Fruit fly (Drosophila melanogaster) whole organism, embryonic: ENCODE data around the gene CG9903.

Source experiments
- Adf1 ChIP-seq: fragments of 200-800 bp; sonication (Bioruptor generic); IDR thresholded peaks from 2 replicates; pipeline ENCODE4 v1.3.6; 2022; ENCODE audit warnings: missing biosample characterization, missing genetic modification characterization
- Asciz ChIP-seq: fragments of 200-800 bp; sonication (Bioruptor generic); optimal IDR thresholded peaks from 2 replicates; lab custom pipeline; 2017; ENCODE audit warnings: missing biosample characterization, mild to moderate bottlenecking, missing genetic modification characterization, missing genetic modification reagents
- BtbVII ChIP-seq: fragments of 200-800 bp; sonication (Bioruptor generic); optimal IDR thresholded peaks from 3 replicates; lab custom pipeline; 2017; ENCODE audit warnings: missing biosample characterization, mild to moderate bottlenecking, missing genetic modification characterization
- C15 ChIP-seq: fragments of 200-800 bp; sonication (Bioruptor generic); IDR thresholded peaks from 3 replicates; pipeline ENCODE4 v1.3.6; 2022; ENCODE audit warnings: missing biosample characterization, missing genetic modification characterization
- CG10321 ChIP-seq: fragments of 200-800 bp; sonication (Bioruptor generic); IDR thresholded peaks from 2 replicates; pipeline ENCODE4 v1.3.6; 2022; ENCODE audit warnings: missing biosample characterization, missing genetic modification characterization
- CG10462 ChIP-seq: fragments of 200-800 bp; sonication (Bioruptor generic); optimal IDR thresholded peaks from 2 replicates; lab custom pipeline; 2016; ENCODE audit warnings: missing biosample characterization, missing genetic modification characterization
- CG10565 ChIP-seq: fragments of 200-800 bp; sonication (Bioruptor generic); optimal IDR thresholded peaks from 3 replicates; lab custom pipeline; 2016; ENCODE audit warnings: missing biosample characterization, mild to moderate bottlenecking, missing genetic modification characterization
- CG11247 ChIP-seq: fragments of 200-800 bp; sonication (Bioruptor generic); IDR thresholded peaks from 2 replicates; pipeline ENCODE4 v1.3.6; 2022; ENCODE audit warnings: missing biosample characterization, missing genetic modification characterization
- CG12071 ChIP-seq: fragments of 200-800 bp; sonication (Bioruptor generic); optimal IDR thresholded peaks from 3 replicates; lab custom pipeline; 2018; ENCODE audit warnings: missing biosample characterization, mild to moderate bottlenecking, missing genetic modification characterization
- CG12769 ChIP-seq: fragments of 200-800 bp; sonication (Bioruptor generic); optimal IDR thresholded peaks from 2 replicates; lab custom pipeline; 2019; ENCODE audit warnings: missing biosample characterization, mild to moderate bottlenecking, missing genetic modification characterization, moderate library complexity
- CG16779 ChIP-seq: fragments of 200-800 bp; sonication (Bioruptor generic); IDR thresholded peaks from 2 replicates; pipeline ENCODE4 v1.3.6; 2022; ENCODE audit warnings: missing biosample characterization, missing genetic modification characterization
- CG16863 ChIP-seq: fragments of 200-800 bp; sonication (Bioruptor generic); optimal IDR thresholded peaks from 3 replicates; lab custom pipeline; 2016; ENCODE audit warnings: missing biosample characterization, missing genetic modification characterization
- CG17361 ChIP-seq: fragments of 200-800 bp; sonication (Bioruptor generic); IDR thresholded peaks from 3 replicates; pipeline ENCODE4 v1.3.6; 2022; ENCODE audit warnings: missing biosample characterization, missing genetic modification characterization
- CG2889 ChIP-seq: fragments of 200-800 bp; sonication (Bioruptor generic); IDR thresholded peaks from 3 replicates; pipeline ENCODE4 v1.3.6; 2022; ENCODE audit warnings: missing biosample characterization, missing genetic modification characterization
- CG30020 ChIP-seq: fragments of 200-800 bp; optimal IDR thresholded peaks from 2 replicates; lab custom pipeline; 2019; ENCODE audit warnings: missing biosample characterization, mild to moderate bottlenecking, missing genetic modification characterization, moderate library complexity
- CG32532 ChIP-seq: fragments of 200-800 bp; sonication (Bioruptor generic); IDR thresholded peaks from 2 replicates; pipeline ENCODE4 v1.3.6; 2022; ENCODE audit warnings: missing biosample characterization, missing genetic modification characterization
- CG3995 ChIP-seq: fragments of 200-800 bp; sonication (Bioruptor generic); optimal IDR thresholded peaks from 3 replicates; lab custom pipeline; 2016; ENCODE audit warnings: missing biosample characterization, missing genetic modification characterization
- CG6854 ChIP-seq: fragments of 200-800 bp; sonication (Bioruptor generic); optimal IDR thresholded peaks from 3 replicates; lab custom pipeline; 2017; ENCODE audit warnings: missing biosample characterization, mild to moderate bottlenecking, missing genetic modification characterization
- CG8478 ChIP-seq: fragments of >200 bp; optimal IDR thresholded peaks from 2 replicates; lab custom pipeline; 2018
- CG9609 ChIP-seq: fragments of 200-800 bp; sonication (Bioruptor generic); optimal IDR thresholded peaks from 3 replicates; lab custom pipeline; 2016; ENCODE audit warnings: missing biosample characterization, missing genetic modification characterization
- Deaf1 ChIP-seq: fragments of 200-800 bp; optimal IDR thresholded peaks from 3 replicates; lab custom pipeline; 2019; ENCODE audit warnings: missing biosample characterization, mild to moderate bottlenecking, missing genetic modification characterization, moderate library complexity
- Dip2 ChIP-seq: fragments of 200-800 bp; sonication (Bioruptor generic); IDR thresholded peaks from 2 replicates; pipeline ENCODE4 v1.3.6; 2022; ENCODE audit warnings: missing biosample characterization, missing genetic modification characterization
- Fer1 ChIP-seq: fragments of 200-800 bp; sonication (Bioruptor generic); optimal IDR thresholded peaks from 2 replicates; lab custom pipeline; 2017; ENCODE audit warnings: missing biosample characterization, mild to moderate bottlenecking, missing genetic modification characterization
- HHEX ChIP-seq: fragments of 200-800 bp; sonication (Bioruptor generic); optimal IDR thresholded peaks from 3 replicates; lab custom pipeline; 2017; ENCODE audit warnings: missing biosample characterization, mild to moderate bottlenecking, missing genetic modification characterization, missing genetic modification reagents
- Hand ChIP-seq: fragments of 200-800 bp; sonication (Bioruptor generic); optimal IDR thresholded peaks from 2 replicates; lab custom pipeline; 2017; ENCODE audit warnings: mild to moderate bottlenecking, missing biosample characterization, missing genetic modification reagents, missing genetic modification characterization
- Lpt ChIP-seq: fragments of >200 bp; optimal IDR thresholded peaks from 2 replicates; lab custom pipeline; 2018; ENCODE audit warnings: missing biosample characterization, missing genetic modification characterization
- Med ChIP-seq: fragments of 200-800 bp; sonication (Bioruptor generic); peaks from one replicate; lab custom pipeline; 2016; ENCODE audit warnings: missing biosample characterization, missing genetic modification characterization, mild to moderate bottlenecking, inconsistent platforms, moderate library complexity
- Meics ChIP-seq: fragments of 200-800 bp; sonication (Bioruptor generic); optimal IDR thresholded peaks from 2 replicates; lab custom pipeline; 2017; ENCODE audit warnings: missing biosample characterization, mild to moderate bottlenecking, missing genetic modification characterization
- Mrtf ChIP-seq: fragments of 200-800 bp; sonication (Bioruptor generic); IDR thresholded peaks from 3 replicates; pipeline ENCODE4 v1.3.6; 2022; ENCODE audit warnings: missing biosample characterization, missing genetic modification characterization
- NK7.1 ChIP-seq: fragments of 200-800 bp; sonication (Bioruptor generic); optimal IDR thresholded peaks from 3 replicates; lab custom pipeline; 2016; ENCODE audit warnings: missing biosample characterization, missing genetic modification characterization
- Ssrp ChIP-seq: fragments of 200-800 bp; sonication (Bioruptor generic); optimal IDR thresholded peaks from 2 replicates; lab custom pipeline; 2018; ENCODE audit warnings: missing biosample characterization, mild to moderate bottlenecking, missing genetic modification characterization, moderate library complexity
- bigmax ChIP-seq: fragments of 200-800 bp; sonication (Bioruptor generic); optimal IDR thresholded peaks from 2 replicates; lab custom pipeline; 2018; ENCODE audit warnings: missing biosample characterization, mild to moderate bottlenecking, missing genetic modification characterization
- cg ChIP-seq: fragments of 200-800 bp; sonication (Bioruptor generic); optimal IDR thresholded peaks from 3 replicates; lab custom pipeline; 2019; ENCODE audit warnings: missing biosample characterization, mild to moderate bottlenecking, missing genetic modification characterization, moderate library complexity
- chinmo ChIP-seq: fragments of 200-800 bp; sonication (Bioruptor generic); IDR thresholded peaks from 4 replicates; pipeline ENCODE4 v1.3.6; 2022; ENCODE audit warnings: missing biosample characterization, missing genetic modification characterization; ENCODE audit not compliant: partially characterized antibody
- dmrt11E ChIP-seq: fragments of 200-800 bp; sonication (Bioruptor generic); optimal IDR thresholded peaks from 3 replicates; lab custom pipeline; 2018; ENCODE audit warnings: missing biosample characterization, mild to moderate bottlenecking, missing genetic modification characterization, moderate library complexity
- ewg ChIP-seq: fragments of 200-800 bp; sonication (Bioruptor generic); optimal IDR thresholded peaks from 3 replicates; lab custom pipeline; 2017; ENCODE audit warnings: mild to moderate bottlenecking, missing biosample characterization, missing genetic modification reagents, missing genetic modification characterization
- fru ChIP-seq: fragments of >200 bp; optimal IDR thresholded peaks from 2 replicates; lab custom pipeline; 2017
- her ChIP-seq: fragments of 200-800 bp; sonication (Bioruptor generic); optimal IDR thresholded peaks from 2 replicates; lab custom pipeline; 2016; ENCODE audit warnings: missing biosample characterization, missing genetic modification characterization
- hkb ChIP-seq, 2 experiments: fragments of 200-800 bp in 1 of 2; fragments of >200 bp in 1 of 2; sonication (Bioruptor generic) in 1 of 2; IDR thresholded peaks in 1 of 2; optimal IDR thresholded peaks in 1 of 2; 2 replicates each; pipeline versions ENCODE4 v1.3.6 to Lab custom; 2017 to 2022; ENCODE audit warnings: missing biosample characterization in 1 of 2, missing genetic modification characterization in 1 of 2
- klu ChIP-seq: fragments of 200-800 bp; sonication (Bioruptor generic); IDR thresholded peaks from 2 replicates; pipeline ENCODE4 v1.3.6; 2022; ENCODE audit warnings: missing biosample characterization, missing genetic modification characterization
- mld ChIP-seq: fragments of 200-800 bp; sonication (Bioruptor generic); IDR thresholded peaks from 3 replicates; pipeline ENCODE4 v1.3.6; 2022; ENCODE audit warnings: missing biosample characterization, missing genetic modification characterization; ENCODE audit not compliant: partially characterized antibody
- nau ChIP-seq: fragments of 200-800 bp; sonication (Bioruptor generic); optimal IDR thresholded peaks from 3 replicates; lab custom pipeline; 2017; ENCODE audit warnings: missing biosample characterization, mild to moderate bottlenecking, missing genetic modification characterization, missing genetic modification reagents
- org-1 ChIP-seq: fragments of 200-800 bp; sonication (Bioruptor generic); optimal IDR thresholded peaks from 2 replicates; lab custom pipeline; 2017; ENCODE audit warnings: missing biosample characterization, missing genetic modification characterization
- scrt ChIP-seq: fragments of 200-800 bp; sonication (Bioruptor generic); optimal IDR thresholded peaks from 2 replicates; lab custom pipeline; 2018; ENCODE audit warnings: missing biosample characterization, mild to moderate bottlenecking, missing genetic modification characterization, moderate library complexity
- so ChIP-seq: fragments of 200-800 bp; sonication (Bioruptor generic); IDR thresholded peaks from 3 replicates; pipeline ENCODE4 v1.3.6; 2022; ENCODE audit warnings: missing biosample characterization, missing genetic modification characterization
- sr ChIP-seq: fragments of 200-800 bp; sonication (Bioruptor generic); IDR thresholded peaks from 3 replicates; pipeline ENCODE4 v1.3.6; 2022; ENCODE audit warnings: missing biosample characterization, missing genetic modification characterization
- tup ChIP-seq: fragments of 200-800 bp; sonication (Bioruptor generic); optimal IDR thresholded peaks from 2 replicates; lab custom pipeline; 2016; ENCODE audit warnings: missing biosample characterization, mild to moderate bottlenecking, missing genetic modification characterization, moderate library complexity
- zen ChIP-seq: fragments of 200-800 bp; sonication (Bioruptor generic); optimal IDR thresholded peaks from 3 replicates; lab custom pipeline; 2018; ENCODE audit warnings: missing biosample characterization, mild to moderate bottlenecking, missing genetic modification characterization, moderate library complexity

Gene CG9903

dm6 chrX:16583730-16584129 lies 43.1 kb upstream of the CG9903 start:
- TF ChIP-seq CG10321 (GFP tag; lab: Robert Waterston, UW) (no peak), CG32532 (GFP tag; lab: Robert Waterston, UW) (no peak), Ssrp (tag; lab: Kevin White, UChicago) (no peak), Hand (GFP tag; lab: Kevin White, UChicago) (no peak), CG12769 (tag; lab: Kevin White, UChicago) (no peak), C15 (no peak), CG12071 (GFP tag; lab: Kevin White, UChicago) (no peak), Dip2 (GFP tag; lab: Robert Waterston, UW) (no peak), CG8478 (no peak), CG17361 (GFP tag; lab: Robert Waterston, UW) (no peak), BtbVII (GFP tag; lab: Kevin White, UChicago) (no peak), CG11247 (GFP tag; lab: Robert Waterston, UW) (no peak), Fer1 (no peak), bigmax (GFP tag; lab: Kevin White, UChicago) (no peak)

DNA sequence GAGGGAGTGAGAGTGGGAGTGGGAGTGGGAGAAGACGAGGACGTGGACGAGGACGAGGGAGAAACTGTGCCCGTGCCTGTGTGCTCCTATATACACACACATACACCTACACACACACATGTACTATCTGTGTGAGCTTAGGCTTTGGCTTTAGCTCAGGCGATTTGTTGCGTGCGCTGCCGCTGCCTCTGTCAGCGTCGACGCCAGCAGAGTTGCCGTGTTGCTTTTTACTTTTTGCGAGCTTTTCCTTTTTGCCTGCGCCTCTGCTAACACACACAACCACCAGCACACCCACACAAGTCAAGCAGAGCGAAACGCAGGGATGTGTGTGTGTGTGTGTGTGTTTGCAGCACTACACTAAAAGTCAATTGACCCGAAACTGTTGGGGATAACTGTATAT lies 41.5 kb upstream of the CG9903 start:
- no peak for TF ChIP-seq CG16779 (GFP tag; lab: Robert Waterston, UW)
- no peak for TF ChIP-seq CG6854 (GFP tag; lab: Kevin White, UChicago)
- no peak for TF ChIP-seq fru (lab: Kevin White, UChicago)
- TF ChIP-seq NK7.1 (GFP tag; lab: Kevin White, UChicago) = no peak
- TF ChIP-seq dmrt11E (tag; lab: Kevin White, UChicago) = no peak
- no peak for TF ChIP-seq org-1
- TF ChIP-seq HHEX = no peak
- 0 out of 4 replicates have a peak, but pooled peaks have one; percentile 13 for TF ChIP-seq chinmo (GFP tag; lab: Robert Waterston, UW)
- TF ChIP-seq CG30020 (tag; lab: Kevin White, UChicago) = no peak
- TF ChIP-seq Meics (GFP tag; lab: Kevin White, UChicago) = no peak
- no peak for TF ChIP-seq Mrtf (GFP tag; lab: Robert Waterston, UW)
- peak; percentile 17 for TF ChIP-seq scrt (GFP tag; lab: Kevin White, UChicago)
- TF ChIP-seq Med (GFP tag; lab: Kevin White, UChicago) = peak; percentile 41
- TF ChIP-seq CG10565 (GFP tag; lab: Kevin White, UChicago) = no peak
- no peak for TF ChIP-seq CG10462 (GFP tag; lab: Kevin White, UChicago)
- TF ChIP-seq nau (GFP tag; lab: Kevin White, UChicago) = no peak
- TF ChIP-seq Lpt (GFP tag; lab: Kevin White, UChicago) = no peak
- no peak for TF ChIP-seq CG3995 (GFP tag; lab: Kevin White, UChicago)
- TF ChIP-seq klu (GFP tag; lab: Robert Waterston, UW) = no peak
- no peak for TF ChIP-seq sr (GFP tag; lab: Robert Waterston, UW)
- TF ChIP-seq so = no peak
- TF ChIP-seq her (GFP tag; lab: Kevin White, UChicago) = no peak
- TF ChIP-seq CG9609 (GFP tag; lab: Kevin White, UChicago) = no peak
- no peak for TF ChIP-seq CG2889
- peak; percentile 93 for TF ChIP-seq Adf1 (GFP tag; lab: Robert Waterston, UW)
- TF ChIP-seq hkb (optimal IDR thresholded peaks at IDR 0.05; lab: Kevin White, UChicago) = no peak
- TF ChIP-seq hkb (GFP tag; IDR thresholded peaks at IDR 0.05; lab: Robert Waterston, UW) = no peak
- TF ChIP-seq cg (GFP tag; lab: Kevin White, UChicago) = peak; percentile 19
- TF ChIP-seq ewg (GFP tag; lab: Kevin White, UChicago) = no peak
- no peak for TF ChIP-seq zen
- TF ChIP-seq mld (GFP tag; lab: Robert Waterston, UW) = no peak
- TF ChIP-seq Deaf1 (tag; lab: Kevin White, UChicago) = no peak
- TF ChIP-seq tup (GFP tag; lab: Kevin White, UChicago) = no peak
- TF ChIP-seq Asciz = no peak
- TF ChIP-seq CG16863 (GFP tag; lab: Kevin White, UChicago) = no peak
